Worm (Caenorhabditis elegans) whole organism, L3 larva: ENCODE data around the gene F25E5.16.

Experiments
- ZK546.5 ChIP-seq: sonication (generic microtip); optimal IDR thresholded peaks from 2 replicates; lab custom pipeline; 2017; ENCODE audit warnings: missing biosample characterization, missing genetic modification characterization
- aly-2 ChIP-seq: fragments of 150-350 bp; optimal IDR thresholded peaks from 2 replicates; lab custom pipeline; 2014; ENCODE audit warnings: missing biosample characterization, missing genetic modification characterization
- ceh-82 ChIP-seq: fragments of 150-350 bp; optimal IDR thresholded peaks from 2 replicates; lab custom pipeline; 2014; ENCODE audit warnings: missing biosample characterization, missing genetic modification characterization
- egl-27 ChIP-seq: sonication (generic microtip); optimal IDR thresholded peaks from 4 replicates; lab custom pipeline; 2017; ENCODE audit warnings: missing biosample characterization, missing genetic modification reagents, missing genetic modification characterization
- pha-4 ChIP-seq: fragments of 150-350 bp; optimal IDR thresholded peaks from 2 replicates; lab custom pipeline; 2014; ENCODE audit warnings: missing biosample characterization, missing genetic modification reagents, missing genetic modification characterization
- sea-2 ChIP-seq: fragments of 150-350 bp; sonication (generic microtip); optimal IDR thresholded peaks from 4 replicates; lab custom pipeline; 2014; ENCODE audit warnings: missing biosample characterization, missing genetic modification reagents, missing genetic modification characterization
- skn-1 ChIP-seq: fragments of 150-350 bp; optimal IDR thresholded peaks from 2 replicates; lab custom pipeline; 2014; ENCODE audit warnings: missing biosample characterization, missing genetic modification characterization
- tbx-2 ChIP-seq: sonication (generic microtip); optimal IDR thresholded peaks from 2 replicates; lab custom pipeline; 2016; ENCODE audit warnings: mild to moderate bottlenecking, missing genetic modification characterization, missing compliant biosample characterization
- unc-39 ChIP-seq: sonication (generic microtip); optimal IDR thresholded peaks from 4 replicates; lab custom pipeline; 2017; ENCODE audit warnings: missing biosample characterization, missing genetic modification characterization
- unc-62 ChIP-seq: fragments of 150-350 bp; sonication (generic microtip); optimal IDR thresholded peaks from 4 replicates; lab custom pipeline; 2014; ENCODE audit warnings: missing biosample characterization, missing genetic modification reagents, missing genetic modification characterization
- zag-1 ChIP-seq: fragments of 150-350 bp; optimal IDR thresholded peaks from 2 replicates; lab custom pipeline; 2014; ENCODE audit warnings: missing biosample characterization, missing genetic modification characterization

DNA sequence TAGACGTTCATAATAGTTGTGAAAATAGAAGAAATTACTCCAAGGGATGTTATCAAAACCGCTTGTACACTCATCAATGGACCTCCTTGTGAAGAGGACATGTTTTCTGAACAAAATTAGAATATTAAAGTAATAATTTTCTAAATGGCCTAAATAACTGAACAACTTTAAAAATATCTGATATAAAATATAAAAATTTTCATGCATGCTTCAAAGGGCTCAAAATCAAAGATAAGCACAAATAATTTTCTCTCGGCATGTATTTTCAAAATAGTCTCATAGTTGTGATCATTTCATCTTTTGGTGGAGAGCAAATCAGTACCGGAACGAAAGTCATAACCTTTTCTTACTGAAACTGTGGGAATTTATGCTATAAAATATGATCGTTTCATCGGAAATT is 46.9 kb downstream of the F25E5.16 start, which contains the start of gene srbc-8:
- TF ChIP-seq sea-2 (GFP tag; lab: Kevin White, UChicago) (no peak), skn-1 (tag; lab: Kevin White, UChicago) (no peak), zag-1 (tag; lab: Kevin White, UChicago) (no peak), tbx-2 (tag; lab: Kevin White, UChicago) (no peak), egl-27 (no peak), unc-62 (GFP tag; lab: Kevin White, UChicago) (no peak), unc-39 (tag; lab: Kevin White, UChicago) (no peak), ceh-82 (tag; lab: Kevin White, UChicago) (no peak), ZK546.5 (no peak), aly-2 (tag; lab: Kevin White, UChicago) (no peak), pha-4 (tag; lab: Kevin White, UChicago) (no peak)
